Fruit fly (Drosophila melanogaster) whole organism, prepupa: ENCODE results near the gene CG12362.

ENCODE experiments used
- Blimp-1 ChIP-seq: fragments of 200-800 bp; sonication (Bioruptor generic); optimal IDR thresholded peaks from 3 replicates; lab custom pipeline; 2017; ENCODE audit warnings: missing biosample characterization, missing genetic modification characterization, mild to moderate bottlenecking, moderate library complexity, missing genetic modification reagents
- CG10631 ChIP-seq: fragments of 200-800 bp; sonication (Bioruptor generic); optimal IDR thresholded peaks from 2 replicates; lab custom pipeline; 2016; ENCODE audit warnings: missing biosample characterization, missing genetic modification characterization
- CG10669 ChIP-seq: fragments of 200-800 bp; sonication (Bioruptor generic); optimal IDR thresholded peaks from 3 replicates; lab custom pipeline; 2018; ENCODE audit warnings: missing biosample characterization, mild to moderate bottlenecking, missing genetic modification characterization, moderate library complexity
- CG11762 ChIP-seq: fragments of 200-800 bp; sonication (Bioruptor generic); optimal IDR thresholded peaks from 3 replicates; lab custom pipeline; 2016; ENCODE audit warnings: missing biosample characterization, missing genetic modification characterization; ENCODE audit not compliant: insufficient read depth
- CG11902 ChIP-seq: fragments of 200-800 bp; sonication (Bioruptor generic); optimal IDR thresholded peaks from 3 replicates; lab custom pipeline; 2016; ENCODE audit warnings: missing biosample characterization, missing genetic modification characterization
- CG15336 ChIP-seq: fragments of 200-800 bp; sonication (Bioruptor generic); IDR thresholded peaks from 2 replicates; pipeline ENCODE4 v1.3.6; 2022; ENCODE audit warnings: missing biosample characterization, missing genetic modification characterization
- CG16779 ChIP-seq: fragments of 200-800 bp; sonication (Bioruptor generic); optimal IDR thresholded peaks from 3 replicates; lab custom pipeline; 2017; ENCODE audit warnings: missing biosample characterization, mild to moderate bottlenecking, missing genetic modification characterization
- CG3032 ChIP-seq: fragments of 200-800 bp; optimal IDR thresholded peaks from 2 replicates; lab custom pipeline; 2019; ENCODE audit warnings: missing biosample characterization, mild to moderate bottlenecking, missing genetic modification characterization, moderate library complexity
- CG31627 ChIP-seq: fragments of 200-800 bp; sonication (Bioruptor generic); optimal IDR thresholded peaks from 3 replicates; lab custom pipeline; 2016; ENCODE audit warnings: missing biosample characterization, missing genetic modification characterization
- CG34406 ChIP-seq: fragments of 200-800 bp; sonication (Bioruptor generic); optimal IDR thresholded peaks from 3 replicates; lab custom pipeline; 2016; ENCODE audit warnings: missing biosample characterization, missing genetic modification characterization
- CG3919 ChIP-seq: fragments of 200-800 bp; sonication (Bioruptor generic); optimal IDR thresholded peaks from 3 replicates; lab custom pipeline; 2016; ENCODE audit warnings: missing biosample characterization, missing genetic modification characterization
- CG4318 ChIP-seq: fragments of 200-800 bp; sonication (Bioruptor generic); optimal IDR thresholded peaks from 3 replicates; lab custom pipeline; 2017; ENCODE audit warnings: missing biosample characterization, mild to moderate bottlenecking, missing genetic modification characterization
- CG6276 ChIP-seq: fragments of 200-800 bp; sonication (Bioruptor generic); optimal IDR thresholded peaks from 2 replicates; lab custom pipeline; 2017; ENCODE audit warnings: missing biosample characterization, mild to moderate bottlenecking, missing genetic modification characterization
- CG6792 ChIP-seq: fragments of 200-800 bp; sonication (Bioruptor generic); optimal IDR thresholded peaks from 3 replicates; lab custom pipeline; 2016; ENCODE audit warnings: missing biosample characterization, missing genetic modification characterization
- CG6808 ChIP-seq: fragments of 200-800 bp; sonication (Bioruptor generic); optimal IDR thresholded peaks from 3 replicates; lab custom pipeline; 2017; ENCODE audit warnings: missing biosample characterization, missing genetic modification characterization, mild to moderate bottlenecking, moderate library complexity, missing genetic modification reagents
- CG6854 ChIP-seq: fragments of 200-800 bp; sonication (Bioruptor generic); optimal IDR thresholded peaks from 2 replicates; lab custom pipeline; 2017; ENCODE audit warnings: missing biosample characterization, mild to moderate bottlenecking, missing genetic modification characterization
- CG7368 ChIP-seq: fragments of 200-800 bp; sonication (Bioruptor generic); optimal IDR thresholded peaks from 3 replicates; lab custom pipeline; 2016; ENCODE audit warnings: missing biosample characterization, missing genetic modification characterization
- CG8119 ChIP-seq: fragments of 200-800 bp; sonication (Bioruptor generic); IDR thresholded peaks from 3 replicates; pipeline ENCODE4 v1.3.6; 2022; ENCODE audit warnings: missing biosample characterization, missing genetic modification characterization
- CG8319 ChIP-seq: fragments of 200-800 bp; sonication (Bioruptor generic); optimal IDR thresholded peaks from 3 replicates; lab custom pipeline; 2016; ENCODE audit warnings: missing biosample characterization, missing genetic modification characterization
- CG8632 ChIP-seq: fragments of 200-800 bp; sonication (Bioruptor generic); optimal IDR thresholded peaks from 3 replicates; lab custom pipeline; 2016; ENCODE audit warnings: missing biosample characterization, missing genetic modification characterization
- Eip75B ChIP-seq: fragments of 200-800 bp; sonication (Bioruptor generic); optimal IDR thresholded peaks from 3 replicates; lab custom pipeline; 2016; ENCODE audit warnings: missing biosample characterization, missing genetic modification characterization
- Eip78C ChIP-seq: fragments of 200-800 bp; sonication (Bioruptor generic); peaks from one replicate; lab custom pipeline; 2016; ENCODE audit warnings: missing biosample characterization, missing genetic modification characterization
- Eip93F ChIP-seq: fragments of 200-800 bp; sonication (Bioruptor generic); optimal IDR thresholded peaks from 2 replicates; lab custom pipeline; 2016; ENCODE audit warnings: missing biosample characterization, mild to moderate bottlenecking, missing genetic modification characterization
- Ets21C ChIP-seq: fragments of 200-800 bp; sonication (Bioruptor generic); optimal IDR thresholded peaks from 3 replicates; lab custom pipeline; 2016; ENCODE audit warnings: missing biosample characterization, missing genetic modification characterization
- Ets96B ChIP-seq: fragments of 200-800 bp; optimal IDR thresholded peaks from 2 replicates; lab custom pipeline; 2019; ENCODE audit warnings: missing biosample characterization, mild to moderate bottlenecking, missing genetic modification characterization, moderate library complexity
- Gug ChIP-seq: fragments of 200-800 bp; sonication (Bioruptor generic); IDR thresholded peaks from 2 replicates; pipeline ENCODE4 v1.3.6; 2022; ENCODE audit warnings: missing biosample characterization, missing genetic modification characterization
- Hr38 ChIP-seq: sonication (Bioruptor generic); optimal IDR thresholded peaks from 2 replicates; lab custom pipeline; 2016; ENCODE audit warnings: missing biosample characterization, missing genetic modification characterization
- Hr39 ChIP-seq: fragments of 200-800 bp; sonication (Bioruptor generic); optimal IDR thresholded peaks from 2 replicates; lab custom pipeline; 2016; ENCODE audit warnings: missing biosample characterization, missing genetic modification characterization
- Hr4 ChIP-seq: fragments of 200-800 bp; sonication (Bioruptor generic); optimal IDR thresholded peaks from 3 replicates; lab custom pipeline; 2016; ENCODE audit warnings: missing biosample characterization, missing genetic modification characterization
- Lpt ChIP-seq: fragments of 200-800 bp; sonication (Bioruptor generic); optimal IDR thresholded peaks from 3 replicates; lab custom pipeline; 2016; ENCODE audit warnings: missing biosample characterization, missing genetic modification characterization
- Met ChIP-seq: fragments of 200-800 bp; sonication (Bioruptor generic); optimal IDR thresholded peaks from 3 replicates; lab custom pipeline; 2016; ENCODE audit warnings: missing biosample characterization, missing genetic modification characterization
- OdsH ChIP-seq: fragments of 200-800 bp; sonication (Bioruptor generic); optimal IDR thresholded peaks from 3 replicates; lab custom pipeline; 2016; ENCODE audit warnings: missing biosample characterization, missing genetic modification characterization
- Smox ChIP-seq: fragments of 200-800 bp; sonication (Bioruptor generic); optimal IDR thresholded peaks from 3 replicates; lab custom pipeline; 2016; ENCODE audit warnings: missing biosample characterization, missing genetic modification characterization
- Sox102F ChIP-seq: fragments of 200-800 bp; sonication (Bioruptor generic); optimal IDR thresholded peaks from 2 replicates; lab custom pipeline; 2016; ENCODE audit warnings: missing biosample characterization, mild to moderate bottlenecking, missing genetic modification characterization
- Sox14 ChIP-seq: fragments of 200-800 bp; sonication (Bioruptor generic); optimal IDR thresholded peaks from 3 replicates; lab custom pipeline; 2016; ENCODE audit warnings: missing biosample characterization, missing genetic modification characterization
- Sox15 ChIP-seq: fragments of 200-800 bp; sonication (Bioruptor generic); optimal IDR thresholded peaks from 3 replicates; lab custom pipeline; 2016; ENCODE audit warnings: missing biosample characterization, missing genetic modification characterization
- acj6 ChIP-seq: fragments of 200-800 bp; sonication (Bioruptor generic); optimal IDR thresholded peaks from 3 replicates; lab custom pipeline; 2016; ENCODE audit warnings: missing biosample characterization, missing genetic modification characterization
- cyc ChIP-seq: fragments of 200-800 bp; sonication (Bioruptor generic); optimal IDR thresholded peaks from 3 replicates; lab custom pipeline; 2016; ENCODE audit warnings: missing biosample characterization, missing genetic modification characterization
- dac ChIP-seq: fragments of 200-800 bp; sonication (Bioruptor generic); optimal IDR thresholded peaks from 2 replicates; lab custom pipeline; 2017; ENCODE audit warnings: missing biosample characterization, mild to moderate bottlenecking, missing genetic modification characterization
- dsx ChIP-seq: fragments of 200-800 bp; optimal IDR thresholded peaks from 3 replicates; lab custom pipeline; 2019; ENCODE audit warnings: missing biosample characterization, mild to moderate bottlenecking, missing genetic modification characterization, moderate library complexity; ENCODE audit not compliant: poor library complexity, severe bottlenecking
- eg ChIP-seq: fragments of 200-800 bp; sonication (Bioruptor generic); IDR thresholded peaks from 3 replicates; pipeline ENCODE4 v1.3.6; 2022; ENCODE audit warnings: missing biosample characterization, missing genetic modification characterization
- esn ChIP-seq: fragments of 200-800 bp; sonication (Bioruptor generic); optimal IDR thresholded peaks from 2 replicates; lab custom pipeline; 2016; ENCODE audit warnings: missing biosample characterization, mild to moderate bottlenecking, missing genetic modification characterization, moderate library complexity
- fd59A ChIP-seq: fragments of 200-800 bp; sonication (Bioruptor generic); optimal IDR thresholded peaks from 2 replicates; lab custom pipeline; 2017; ENCODE audit warnings: missing biosample characterization, mild to moderate bottlenecking, missing genetic modification characterization, missing genetic modification reagents
- fd85E ChIP-seq: fragments of 200-800 bp; sonication (Bioruptor generic); optimal IDR thresholded peaks from 3 replicates; lab custom pipeline; 2016; ENCODE audit warnings: missing biosample characterization, missing genetic modification characterization
- fkh ChIP-seq: fragments of 200-800 bp; sonication (Bioruptor generic); optimal IDR thresholded peaks from 3 replicates; lab custom pipeline; 2017; ENCODE audit warnings: missing biosample characterization, mild to moderate bottlenecking, missing genetic modification characterization, moderate library complexity
- net ChIP-seq: fragments of 200-800 bp; sonication (Bioruptor generic); optimal IDR thresholded peaks from 3 replicates; lab custom pipeline; 2016; ENCODE audit warnings: missing biosample characterization, missing genetic modification characterization
- pdm3 ChIP-seq: fragments of 200-800 bp; sonication (Bioruptor generic); optimal IDR thresholded peaks from 3 replicates; lab custom pipeline; 2016; ENCODE audit warnings: missing biosample characterization, missing genetic modification characterization
- salr ChIP-seq, 2 experiments: fragments of 200-800 bp; sonication (Bioruptor generic); optimal IDR thresholded peaks; 3 replicates each; lab custom pipeline; 2016 to 2018; ENCODE audit warnings: missing biosample characterization in 2 of 2, missing genetic modification characterization in 2 of 2, mild to moderate bottlenecking in 1 of 2
- spab ChIP-seq: fragments of 200-800 bp; sonication (Bioruptor generic); optimal IDR thresholded peaks from 2 replicates; lab custom pipeline; 2017; ENCODE audit warnings: missing biosample characterization, mild to moderate bottlenecking, missing genetic modification characterization, missing genetic modification reagents
- ss ChIP-seq, 2 experiments: fragments of 200-800 bp; sonication (Bioruptor generic); optimal IDR thresholded peaks; 2 replicates in 1 of 2; 3 replicates in 1 of 2; lab custom pipeline; 2017 to 2018; ENCODE audit warnings: mild to moderate bottlenecking in 2 of 2, missing biosample characterization in 2 of 2, missing genetic modification characterization in 2 of 2, moderate library complexity in 1 of 2
- svp ChIP-seq: fragments of 200-800 bp; sonication (Bioruptor generic); peaks from one replicate; lab custom pipeline; 2016; ENCODE audit warnings: missing biosample characterization, missing genetic modification characterization
- topi ChIP-seq: fragments of 200-800 bp; sonication (Bioruptor generic); optimal IDR thresholded peaks from 3 replicates; lab custom pipeline; 2016; ENCODE audit warnings: missing biosample characterization, missing genetic modification characterization
- vri ChIP-seq: fragments of 200-800 bp; sonication (Bioruptor generic); optimal IDR thresholded peaks from 3 replicates; lab custom pipeline; 2016; ENCODE audit warnings: missing biosample characterization, mild to moderate bottlenecking, missing genetic modification characterization

The CG12362 gene

DNA sequence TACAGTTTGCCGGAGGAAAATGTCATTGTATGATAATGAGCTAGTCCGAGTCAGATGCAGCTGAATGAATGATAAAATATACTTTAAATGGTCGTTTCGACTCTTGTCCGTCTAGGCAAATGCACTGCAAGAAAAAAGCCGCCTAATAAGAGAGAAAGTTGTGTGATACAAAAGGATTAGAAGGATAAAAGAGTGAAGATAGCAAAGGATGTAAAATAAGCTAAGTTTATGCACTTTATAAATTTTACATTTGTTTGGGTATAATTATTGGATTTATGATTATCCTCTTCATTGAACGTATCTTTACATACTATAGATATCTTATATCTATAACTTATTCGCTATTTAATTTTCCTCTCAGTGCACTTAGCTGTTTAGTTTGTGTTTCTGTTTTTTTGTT lies 21.7 kb upstream of the CG12362 start:
- TF ChIP-seq pdm3 (GFP tag; lab: Kevin White, UChicago): peak; percentile 17
- TF ChIP-seq OdsH (GFP tag; lab: Kevin White, UChicago): peak; percentile 11
- TF ChIP-seq CG8319 (GFP tag; lab: Kevin White, UChicago): no peak
- no peak for TF ChIP-seq ss (GFP tag; optimal IDR thresholded peaks at IDR 0.05; lab: Kevin White, UChicago)
- TF ChIP-seq Hr4 (GFP tag; lab: Kevin White, UChicago): peak; percentile 52
- peak; percentile 53 for TF ChIP-seq CG4318 (GFP tag; lab: Kevin White, UChicago)
- TF ChIP-seq dsx (GFP tag; lab: Kevin White, UChicago): no peak
- TF ChIP-seq Sox102F (GFP tag; lab: Kevin White, UChicago): no peak
- TF ChIP-seq fd59A (GFP tag; lab: Kevin White, UChicago): no peak
- no peak for TF ChIP-seq CG31627
- no peak for TF ChIP-seq fd85E (GFP tag; lab: Kevin White, UChicago)
- no peak for TF ChIP-seq CG6854 (GFP tag; lab: Kevin White, UChicago)
- no peak for TF ChIP-seq Sox14 (GFP tag; lab: Kevin White, UChicago)
- no peak for TF ChIP-seq CG10631 (GFP tag; lab: Kevin White, UChicago)
- no peak for TF ChIP-seq svp
- TF ChIP-seq CG16779 (tag; lab: Kevin White, UChicago): no peak
- TF ChIP-seq CG7368 (GFP tag; lab: Kevin White, UChicago): no peak
- no peak for TF ChIP-seq Eip75B
- TF ChIP-seq CG34406 (GFP tag; lab: Kevin White, UChicago): no peak
- peak; percentile 37 for TF ChIP-seq Eip78C (GFP tag; lab: Kevin White, UChicago)
- 0 out of 2 replicates have a peak, but pooled peaks have one; percentile 11 for TF ChIP-seq Gug (GFP tag; lab: Robert Waterston, UW)
- TF ChIP-seq CG6808 (GFP tag; lab: Kevin White, UChicago): no peak
- TF ChIP-seq fkh (GFP tag; lab: Kevin White, UChicago): no peak
- TF ChIP-seq Smox: no peak
- TF ChIP-seq acj6: no peak
- no peak for TF ChIP-seq CG3919 (GFP tag; lab: Kevin White, UChicago)
- peak in 1 of 2 experiments; percentile 14 for TF ChIP-seq salr (GFP tag; optimal IDR thresholded peaks at IDR 0.05; lab: Kevin White, UChicago)
- no peak for TF ChIP-seq esn (GFP tag; lab: Kevin White, UChicago)
- peak; percentile 4 for TF ChIP-seq CG11762 (GFP tag; lab: Kevin White, UChicago)
- TF ChIP-seq CG15336 (GFP tag; lab: Robert Waterston, UW): peak; percentile 63
- TF ChIP-seq dac (GFP tag; lab: Kevin White, UChicago): peak; percentile 27
- TF ChIP-seq spab (GFP tag; lab: Kevin White, UChicago): no peak
- no peak for TF ChIP-seq CG6792
- no peak for TF ChIP-seq Hr39 (GFP tag; lab: Kevin White, UChicago)
- no peak for TF ChIP-seq net
- no peak for TF ChIP-seq Ets96B (tag; lab: Kevin White, UChicago)
- peak; percentile 67 for TF ChIP-seq CG8119 (GFP tag; lab: Robert Waterston, UW)
- no peak for TF ChIP-seq CG3032 (tag; lab: Kevin White, UChicago)
- TF ChIP-seq Blimp-1 (GFP tag; lab: Kevin White, UChicago): no peak
- no peak for TF ChIP-seq CG8632 (GFP tag; lab: Kevin White, UChicago)
- TF ChIP-seq Hr38 (GFP tag; lab: Kevin White, UChicago): no peak
- TF ChIP-seq Sox15 (GFP tag; lab: Kevin White, UChicago): no peak
- TF ChIP-seq cyc (GFP tag; lab: Kevin White, UChicago): no peak
- 0 out of 3 replicates have a peak, but pooled peaks have one; percentile 33 for TF ChIP-seq eg (GFP tag; lab: Robert Waterston, UW)
- TF ChIP-seq Eip93F (GFP tag; lab: Kevin White, UChicago): no peak
- no peak for TF ChIP-seq CG6276 (GFP tag; lab: Kevin White, UChicago)
- no peak for TF ChIP-seq topi (GFP tag; lab: Kevin White, UChicago)
- no peak for TF ChIP-seq Ets21C (GFP tag; lab: Kevin White, UChicago)
- TF ChIP-seq vri (GFP tag; lab: Kevin White, UChicago): no peak
- TF ChIP-seq CG10669: no peak
- TF ChIP-seq Lpt (GFP tag; lab: Kevin White, UChicago): peak; percentile 40
- TF ChIP-seq CG11902: no peak
- no peak for TF ChIP-seq Met (GFP tag; lab: Kevin White, UChicago)
